Worm (Caenorhabditis elegans) whole organism, young adult: ENCODE measurements around the gene idpp-4.
"Not testable (repeated sequence)": the region's sequence is repeated elsewhere in the genome, so short reads cannot be mapped to it uniquely, and the experiment has no call there.

ENCODE experiments used
- B0261.1 ChIP-seq: sonication (generic microtip); optimal IDR thresholded peaks from 2 replicates; lab custom pipeline; 2016; ENCODE audit warnings: mild to moderate bottlenecking, missing genetic modification characterization, moderate library complexity, missing compliant biosample characterization
- C06A6.2 ChIP-seq: fragments of 200-800 bp; sonication (Bioruptor generic); conservative IDR thresholded peaks from 2 replicates; pipeline ENCODE4 v1.3.6; 2022; ENCODE audit warnings: missing genetic modification characterization, missing compliant biosample characterization
- C17E4.6 ChIP-seq: fragments of 200-800 bp; sonication (Bioruptor generic); IDR thresholded peaks from 2 replicates; pipeline ENCODE4 v1.3.6; 2022; ENCODE audit warnings: missing genetic modification reagents, missing genetic modification characterization, missing compliant biosample characterization
- D2030.7 ChIP-seq: fragments of 200-800 bp; sonication (Bioruptor generic); IDR thresholded peaks from 2 replicates; pipeline ENCODE4 v1.3.6; 2022; ENCODE audit warnings: missing genetic modification reagents, missing genetic modification characterization, missing compliant biosample characterization
- F33H1.4 ChIP-seq: fragments of 200-800 bp; sonication (Bioruptor generic); IDR thresholded peaks from 2 replicates; pipeline ENCODE4 v1.3.6; 2022; ENCODE audit warnings: missing genetic modification reagents, missing genetic modification characterization, missing compliant biosample characterization
- F57C9.4 ChIP-seq: sonication (generic microtip); optimal IDR thresholded peaks from 2 replicates; lab custom pipeline; 2017; ENCODE audit warnings: mild to moderate bottlenecking, missing genetic modification characterization, missing compliant biosample characterization
- attf-3 ChIP-seq: fragments of 200-800 bp; sonication (Bioruptor generic); conservative IDR thresholded peaks from 2 replicates; pipeline ENCODE4 v1.3.6; 2022; ENCODE audit warnings: missing genetic modification reagents, missing genetic modification characterization, missing compliant biosample characterization
- attf-5 ChIP-seq: fragments of 200-800 bp; sonication (Bioruptor generic); optimal IDR thresholded peaks from 2 replicates; lab custom pipeline; 2018; ENCODE audit warnings: mild to moderate bottlenecking, missing genetic modification characterization, missing compliant biosample characterization
- cebp-1 ChIP-seq, 2 experiments: fragments of 200-800 bp in 1 of 2; sonication (Bioruptor generic) in 1 of 2; sonication (generic microtip) in 1 of 2; IDR thresholded peaks in 1 of 2; optimal IDR thresholded peaks in 1 of 2; 2 replicates each; pipeline versions ENCODE4 v1.3.6 to Lab custom; 2017 to 2022; ENCODE audit warnings: missing compliant biosample characterization in 2 of 2, missing genetic modification characterization in 2 of 2, mild to moderate bottlenecking in 1 of 2, missing genetic modification reagents in 1 of 2, moderate library complexity in 1 of 2
- cebp-2 ChIP-seq: fragments of 200-800 bp; sonication (Bioruptor generic); IDR thresholded peaks from 2 replicates; pipeline ENCODE4 v1.3.6; 2022; ENCODE audit warnings: missing genetic modification characterization, missing compliant biosample characterization
- ceh-79 ChIP-seq: sonication (generic microtip); optimal IDR thresholded peaks from 2 replicates; lab custom pipeline; 2017; ENCODE audit warnings: mild to moderate bottlenecking, missing genetic modification characterization, missing compliant biosample characterization
- ceh-91 ChIP-seq: fragments of 200-800 bp; sonication (Bioruptor generic); IDR thresholded peaks from 2 replicates; pipeline ENCODE4 v1.3.6; 2022; ENCODE audit warnings: missing genetic modification reagents, missing genetic modification characterization, missing compliant biosample characterization
- die-1 ChIP-seq: sonication (generic microtip); optimal IDR thresholded peaks from 2 replicates; lab custom pipeline; 2016; ENCODE audit warnings: missing genotype, mild to moderate bottlenecking, missing genetic modification characterization, missing compliant biosample characterization
- dox-1 ChIP-seq: fragments of 200-800 bp; sonication (Bioruptor generic); IDR thresholded peaks from 2 replicates; pipeline ENCODE4 v1.3.6; 2022; ENCODE audit warnings: missing genetic modification reagents, missing genetic modification characterization, missing compliant biosample characterization
- dpl-1 ChIP-seq: fragments of 150-350 bp; optimal IDR thresholded peaks from 2 replicates; lab custom pipeline; 2014; ENCODE audit warnings: missing biosample characterization, missing genetic modification reagents, missing genetic modification characterization
- egl-18 ChIP-seq: fragments of 200-800 bp; sonication (Bioruptor generic); IDR thresholded peaks from 2 replicates; pipeline ENCODE4 v1.3.6; 2022; ENCODE audit warnings: missing genetic modification reagents, missing genetic modification characterization, missing compliant biosample characterization
- egl-44 ChIP-seq: fragments of 200-800 bp; sonication (Bioruptor generic); IDR thresholded peaks from 2 replicates; pipeline ENCODE4 v1.3.6; 2022; ENCODE audit warnings: missing genetic modification reagents, missing genetic modification characterization, missing compliant biosample characterization
- egrh-3 ChIP-seq: fragments of 200-800 bp; sonication (Bioruptor generic); IDR thresholded peaks from 2 replicates; pipeline ENCODE4 v1.3.6; 2022; ENCODE audit warnings: missing genetic modification reagents, missing genetic modification characterization, missing compliant biosample characterization
- ekl-4 ChIP-seq: fragments of 200-800 bp; sonication (Bioruptor generic); IDR thresholded peaks from 2 replicates; pipeline ENCODE4 v1.3.6; 2022; ENCODE audit warnings: missing genetic modification reagents, missing genetic modification characterization, missing compliant biosample characterization
- fkh-3 ChIP-seq: sonication (generic microtip); optimal IDR thresholded peaks from 2 replicates; lab custom pipeline; 2016; ENCODE audit warnings: mild to moderate bottlenecking, missing genetic modification characterization, missing compliant biosample characterization
- hmg-1.2 ChIP-seq: fragments of 200-800 bp; sonication (Bioruptor generic); IDR thresholded peaks from 2 replicates; pipeline ENCODE4 v1.3.6; 2022; ENCODE audit warnings: missing genetic modification reagents, missing genetic modification characterization, missing compliant biosample characterization
- lin-26 ChIP-seq: fragments of 200-800 bp; sonication (Bioruptor generic); IDR thresholded peaks from 2 replicates; pipeline ENCODE4 v1.3.6; 2022; ENCODE audit warnings: missing genetic modification reagents, missing genetic modification characterization, missing compliant biosample characterization
- lin-54 ChIP-seq: fragments of 200-800 bp; sonication (Bioruptor generic); optimal IDR thresholded peaks from 2 replicates; lab custom pipeline; 2018; ENCODE audit warnings: mild to moderate bottlenecking, missing genetic modification characterization, missing compliant biosample characterization
- lir-1 ChIP-seq: fragments of 200-800 bp; sonication (Bioruptor generic); conservative IDR thresholded peaks from 2 replicates; pipeline ENCODE4 v1.3.6; 2022; ENCODE audit warnings: missing genetic modification reagents, missing genetic modification characterization, missing compliant biosample characterization
- madf-6 ChIP-seq: fragments of 200-800 bp; sonication (Bioruptor generic); IDR thresholded peaks from 2 replicates; pipeline ENCODE4 v1.3.6; 2022; ENCODE audit warnings: missing genetic modification reagents, missing genetic modification characterization, missing compliant biosample characterization
- mes-4 ChIP-seq: sonication (generic microtip); optimal IDR thresholded peaks from 2 replicates; lab custom pipeline; 2016; ENCODE audit warnings: missing genotype, missing genetic modification characterization, missing compliant biosample characterization
- mxl-1 ChIP-seq: sonication (generic microtip); optimal IDR thresholded peaks from 2 replicates; lab custom pipeline; 2016; ENCODE audit warnings: missing genetic modification characterization, missing compliant biosample characterization
- nhr-120 ChIP-seq: fragments of 200-800 bp; sonication (Bioruptor generic); IDR thresholded peaks from 2 replicates; pipeline ENCODE4 v1.3.6; 2022; ENCODE audit warnings: missing genetic modification characterization, missing compliant biosample characterization
- nhr-90 ChIP-seq: sonication (generic microtip); optimal IDR thresholded peaks from 2 replicates; lab custom pipeline; 2016; ENCODE audit warnings: missing genotype, mild to moderate bottlenecking, missing genetic modification characterization, missing compliant biosample characterization
- pbrm-1 ChIP-seq: fragments of 200-800 bp; sonication (Bioruptor generic); IDR thresholded peaks from 2 replicates; pipeline ENCODE4 v1.3.6; 2022; ENCODE audit warnings: missing genetic modification reagents, missing genetic modification characterization, missing compliant biosample characterization
- rcor-1 ChIP-seq: fragments of 200-800 bp; sonication (Bioruptor generic); IDR thresholded peaks from 2 replicates; pipeline ENCODE4 v1.3.6; 2022; ENCODE audit warnings: missing genetic modification reagents, missing genetic modification characterization, missing compliant biosample characterization
- rpc-1 ChIP-seq, 2 experiments: fragments of 150-350 bp in 1 of 2; sonication (generic microtip) in 1 of 2; optimal IDR thresholded peaks; 2 replicates each; lab custom pipeline; 2014 to 2018; ENCODE audit warnings: missing biosample characterization in 1 of 2, missing genetic modification characterization in 1 of 2, missing genetic modification reagents in 1 of 2, missing genotype in 1 of 2
- snpc-1.1 ChIP-seq: sonication (generic microtip); optimal IDR thresholded peaks from 2 replicates; lab custom pipeline; 2017; ENCODE audit warnings: missing genetic modification characterization, mild to moderate bottlenecking, missing compliant biosample characterization, antibody characterized with exemption, moderate library complexity, missing genotype, missing genetic modification reagents; ENCODE audit not compliant: insufficient read depth
- snpc-1.3 ChIP-seq: sonication (generic microtip); optimal IDR thresholded peaks from 2 replicates; lab custom pipeline; 2017; ENCODE audit warnings: missing genetic modification characterization, mild to moderate bottlenecking, missing compliant biosample characterization, antibody characterized with exemption, moderate library complexity, missing genotype, missing genetic modification reagents; ENCODE audit not compliant: insufficient read depth
- tbp1 ChIP-seq: fragments of 200-800 bp; sonication (Bioruptor generic); optimal IDR thresholded peaks from 2 replicates; lab custom pipeline; 2018; ENCODE audit warnings: mild to moderate bottlenecking, missing genetic modification characterization, missing compliant biosample characterization
- ztf-18 ChIP-seq: sonication (generic microtip); optimal IDR thresholded peaks from 2 replicates; lab custom pipeline; 2016; ENCODE audit warnings: missing genotype, mild to moderate bottlenecking, missing genetic modification characterization, missing compliant biosample characterization

Gene idpp-4

DNA sequence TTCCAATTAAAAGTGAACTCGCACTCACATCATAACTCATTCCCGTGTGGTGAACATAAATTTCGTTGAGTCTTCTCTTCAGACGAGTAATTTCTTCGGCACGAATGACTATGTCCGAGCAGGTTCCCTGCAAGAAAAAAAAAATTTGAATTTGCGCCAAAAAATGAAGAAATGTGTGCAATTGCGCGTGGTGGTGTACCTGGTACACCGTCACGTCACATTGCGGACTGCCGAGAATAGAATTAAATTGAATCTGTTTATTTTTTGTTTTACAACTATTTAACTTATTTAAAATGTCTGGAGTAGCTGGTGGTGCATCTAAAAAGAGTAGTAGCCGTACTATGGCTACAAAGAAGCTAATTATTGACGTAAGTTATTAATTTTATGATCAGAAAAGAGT, 20.3 kb upstream of the idpp-4 start, which contains the start of gene mdt-22 (continued):
- TF ChIP-seq snpc-1.3 (tag; lab: Kevin White, UChicago) (peak; percentile 26), fkh-3 (no peak), snpc-1.1 (tag; lab: Kevin White, UChicago) (no peak), F57C9.4 (tag; lab: Kevin White, UChicago) (no peak), rcor-1 (GFP tag; lab: Robert Waterston, UW) (peak; percentile 71), die-1 (tag; lab: Kevin White, UChicago) (peak; percentile 25), egl-18 (GFP tag; lab: Robert Waterston, UW) (no peak), attf-5 (GFP tag; lab: Kevin White, UChicago) (peak; percentile 64), nhr-120 (no peak), C06A6.2 (no peak; the same call in 1 of the 2 replicates), lir-1 (peak; percentile 60; the same call in 1 of the 2 replicates), lin-54 (GFP tag; lab: Kevin White, UChicago) (peak; percentile 96), B0261.1 (tag; lab: Kevin White, UChicago) (peak; percentile 39), mxl-1 (no peak), ceh-79 (no peak), dpl-1 (GFP tag; lab: Kevin White, UChicago) (peak; percentile 89), mes-4 (no peak)

DNA sequence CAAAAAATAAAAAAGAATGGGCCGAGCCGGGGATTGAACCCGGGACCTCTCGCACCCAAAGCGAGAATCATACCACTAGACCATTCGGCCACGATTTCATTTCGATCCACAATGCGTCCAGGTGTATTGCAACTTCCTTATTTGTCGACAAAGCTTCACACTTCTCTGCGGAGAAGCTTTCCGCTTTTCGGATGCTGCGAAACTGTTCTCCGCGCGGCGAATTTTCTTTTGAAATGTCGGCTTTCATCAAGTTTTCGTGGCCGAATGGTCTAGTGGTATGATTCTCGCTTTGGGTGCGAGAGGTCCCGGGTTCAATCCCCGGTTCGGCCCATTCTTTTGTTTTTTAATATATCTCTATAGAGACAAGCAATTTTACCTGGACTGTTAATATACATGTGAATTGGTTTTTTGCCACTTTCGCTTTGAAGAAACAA, 19.1 kb upstream of the idpp-4 start:
- peak; percentile 34; the same call in 1 of the 2 replicates for TF ChIP-seq pbrm-1 (GFP tag; lab: Robert Waterston, UW)
- TF ChIP-seq lin-26 (GFP tag; lab: Robert Waterston, UW): peak; percentile 73; the same call in 1 of the 2 replicates
- TF ChIP-seq egl-44 (GFP tag; lab: Robert Waterston, UW): peak; percentile 26; the same call in 1 of the 2 replicates
- not testable (repeated sequence) for TF ChIP-seq cebp-1 (GFP tag; IDR thresholded peaks at IDR 0.05; lab: Robert Waterston, UW)
- peak; percentile 1 for TF ChIP-seq cebp-1 (tag; optimal IDR thresholded peaks at IDR 0.05; lab: Kevin White, UChicago)
- TF ChIP-seq attf-3 (GFP tag; lab: Robert Waterston, UW): 0 out of 2 replicates have a peak, but pooled peaks have one; percentile 19
- peak; percentile 41 for TF ChIP-seq egrh-3 (GFP tag; lab: Robert Waterston, UW)
- 0 out of 2 replicates have a peak, but pooled peaks have one; percentile 31 for TF ChIP-seq ceh-91 (GFP tag; lab: Robert Waterston, UW)
- TF ChIP-seq tbp1 (GFP tag; lab: Kevin White, UChicago): peak; percentile 83
- peak; percentile 33; the same call in 1 of the 2 replicates for TF ChIP-seq D2030.7 (GFP tag; lab: Robert Waterston, UW)
- TF ChIP-seq ztf-18 (tag; lab: Kevin White, UChicago): peak; percentile 14
- peak; percentile 34; the same call in 1 of the 2 replicates for TF ChIP-seq hmg-1.2
- 0 out of 2 replicates have a peak, but pooled peaks have one; percentile 61 for TF ChIP-seq cebp-2
- peak; percentile 26; the same call in 1 of the 2 replicates for TF ChIP-seq F33H1.4 (GFP tag; lab: Robert Waterston, UW)
- peak; percentile 59 for TF ChIP-seq madf-6 (GFP tag; lab: Robert Waterston, UW)
- TF ChIP-seq rpc-1 (optimal IDR thresholded peaks at IDR 0.05; lab: Kevin White, UChicago): peak; percentile 52
- TF ChIP-seq rpc-1 (tag; optimal IDR thresholded peaks at IDR 0.05; lab: Kevin White, UChicago): peak; percentile 72
- TF ChIP-seq nhr-90: peak; percentile 30
- 0 out of 2 replicates have a peak, but pooled peaks have one; percentile 5 for TF ChIP-seq C17E4.6
- TF ChIP-seq B0261.1 (tag; lab: Kevin White, UChicago): peak; percentile 58
- 0 out of 2 replicates have a peak, but pooled peaks have one; percentile 16 for TF ChIP-seq ekl-4 (GFP tag; lab: Robert Waterston, UW)
- peak; percentile 13; the same call in 1 of the 2 replicates for TF ChIP-seq dox-1
- TF ChIP-seq, all 124 proteins: peak for 20; not testable (repeated sequence) for 104
